Worm (Caenorhabditis elegans) whole organism, L4 larva: ENCODE measurements around the gene K05B2.2.

Source experiments
- dve-1 ChIP-seq: sonication (generic microtip); optimal IDR thresholded peaks from 2 replicates; lab custom pipeline; 2017; ENCODE audit warnings: antibody characterized with exemption, mild to moderate bottlenecking, missing genetic modification characterization, missing compliant biosample characterization; ENCODE audit not compliant: insufficient read depth
- jun-1 ChIP-seq: fragments of 150-350 bp; optimal IDR thresholded peaks from 2 replicates; lab custom pipeline; 2014; ENCODE audit warnings: missing biosample characterization, missing genetic modification reagents, missing genetic modification characterization
- nhr-11 ChIP-seq: fragments of 150-350 bp; optimal IDR thresholded peaks from 2 replicates; lab custom pipeline; 2014; ENCODE audit warnings: missing biosample characterization, missing genetic modification characterization
- nhr-25 ChIP-seq: sonication (generic microtip); optimal IDR thresholded peaks from 2 replicates; lab custom pipeline; 2017; ENCODE audit warnings: missing genetic modification characterization, mild to moderate bottlenecking, missing compliant biosample characterization, antibody characterized with exemption, moderate library complexity, borderline replicate concordance; ENCODE audit not compliant: insufficient read depth

DNA sequence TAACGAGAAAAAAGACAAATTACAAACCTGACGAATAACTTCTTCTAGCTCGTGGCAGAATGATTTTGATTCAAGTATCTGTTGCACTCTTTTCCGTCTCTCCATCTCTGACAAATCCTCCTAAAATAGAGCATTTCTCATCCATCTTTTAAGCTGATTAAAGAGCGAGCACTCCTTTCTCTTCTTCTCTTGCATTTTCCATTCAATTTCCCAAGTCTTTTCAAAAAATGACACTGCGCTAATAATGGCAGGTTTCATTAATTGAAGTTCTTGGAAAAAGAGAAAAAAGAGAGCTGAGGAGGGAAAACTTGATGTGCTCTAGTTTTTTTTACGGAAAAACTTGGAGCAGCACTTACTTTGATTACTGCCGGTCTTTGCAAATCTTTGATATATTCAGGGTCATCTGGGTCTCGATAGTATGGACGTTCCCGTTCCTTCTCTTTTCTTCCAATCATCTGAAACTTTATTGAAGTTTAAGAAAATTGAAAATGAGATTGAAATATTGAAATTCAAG lies 46.2 kb upstream of the K05B2.2 start, which contains the start of gene add-1:
- no peak for TF ChIP-seq jun-1
- no peak for TF ChIP-seq nhr-25 (tag; lab: Kevin White, UChicago)
- no peak for TF ChIP-seq nhr-11
- TF ChIP-seq dve-1 (tag; lab: Kevin White, UChicago) = no peak
